Worm (Caenorhabditis elegans) whole organism, young adult: Measurements from ENCODE around the gene F49E12.12.

Source experiments
- C17E4.6 ChIP-seq: fragments of 200-800 bp; sonication (Bioruptor generic); IDR thresholded peaks from 2 replicates; pipeline ENCODE4 v1.3.6; 2022; ENCODE audit warnings: missing genetic modification reagents, missing genetic modification characterization, missing compliant biosample characterization
- ama-1 ChIP-seq, 3 experiments: fragments of 150-350 bp in 1 of 3; sonication (generic microtip) in 2 of 3; optimal IDR thresholded peaks; 2 replicates each; lab custom pipeline; 2014 to 2018; ENCODE audit warnings: missing biosample characterization in 2 of 3, missing genetic modification characterization in 2 of 3, missing genetic modification reagents in 2 of 3
- ceh-79 ChIP-seq: sonication (generic microtip); optimal IDR thresholded peaks from 2 replicates; lab custom pipeline; 2017; ENCODE audit warnings: mild to moderate bottlenecking, missing genetic modification characterization, missing compliant biosample characterization
- let-607 ChIP-seq, 2 experiments: fragments of 200-800 bp in 1 of 2; sonication (Bioruptor generic) in 1 of 2; sonication (generic microtip) in 1 of 2; optimal IDR thresholded peaks; 2 replicates each; lab custom pipeline; 2016 to 2018; ENCODE audit warnings: mild to moderate bottlenecking in 2 of 2, missing compliant biosample characterization in 2 of 2, missing genetic modification characterization in 2 of 2, moderate library complexity in 2 of 2, missing genotype in 1 of 2
- madf-3 ChIP-seq: fragments of 200-800 bp; sonication (Bioruptor generic); IDR thresholded peaks from 2 replicates; pipeline ENCODE4 v1.3.6; 2022; ENCODE audit warnings: missing genetic modification reagents, missing genetic modification characterization, missing compliant biosample characterization
- nhr-90 ChIP-seq: sonication (generic microtip); optimal IDR thresholded peaks from 2 replicates; lab custom pipeline; 2016; ENCODE audit warnings: missing genotype, mild to moderate bottlenecking, missing genetic modification characterization, missing compliant biosample characterization
- pha-4 ChIP-seq: fragments of 150-350 bp; sonication (generic microtip); optimal IDR thresholded peaks from 2 replicates; lab custom pipeline; 2014; ENCODE audit warnings: missing biosample characterization, missing genetic modification reagents, missing genetic modification characterization
- snpc-4 ChIP-seq, 5 experiments: fragments of 150-350 bp in 1 of 5; sonication (generic microtip) in 4 of 5; optimal IDR thresholded peaks; 2 replicates each; lab custom pipeline; 2014 to 2018; ENCODE audit warnings: missing genetic modification characterization in 5 of 5, missing biosample characterization in 3 of 5, antibody characterized with exemption in 2 of 5, mild to moderate bottlenecking in 2 of 5, missing compliant biosample characterization in 2 of 5, missing genotype in 2 of 5, moderate library complexity in 2 of 5, missing genetic modification reagents in 1 of 5
- unc-62 ChIP-seq: fragments of 150-350 bp; optimal IDR thresholded peaks from 2 replicates; lab custom pipeline; 2014; ENCODE audit warnings: missing biosample characterization, missing genetic modification reagents, missing genetic modification characterization
- zfh-2 ChIP-seq: fragments of 200-800 bp; sonication (Bioruptor generic); conservative IDR thresholded peaks from 2 replicates; pipeline ENCODE4 v1.3.6; 2022; ENCODE audit warnings: missing genetic modification reagents, missing genetic modification characterization, missing compliant biosample characterization

- TF ChIP-seq unc-62 (GFP tag; lab: Kevin White, UChicago) (no peak), madf-3 (no peak), C17E4.6 (GFP tag; lab: Robert Waterston, UW) (no peak), snpc-4 (GFP tag; optimal IDR thresholded peaks at IDR 0.05; lab: Kevin White, UChicago) (no peak), snpc-4 (tag; optimal IDR thresholded peaks at IDR 0.05; lab: Kevin White, UChicago) (no peak), nhr-90 (tag; lab: Kevin White, UChicago) (no peak), let-607 (tag; optimal IDR thresholded peaks at IDR 0.05; lab: Kevin White, UChicago) (no peak), ceh-79 (tag; lab: Kevin White, UChicago) (no peak), ama-1 (optimal IDR thresholded peaks at IDR 0.05; lab: Kevin White, UChicago) (no peak), ama-1 (GFP tag; optimal IDR thresholded peaks at IDR 0.05; lab: Kevin White, UChicago) (no peak), pha-4 (tag; lab: Kevin White, UChicago) (no peak), zfh-2 (GFP tag; lab: Robert Waterston, UW) (no peak)
Observed at ce11 chrII:8390751-8391150, 9.5 kb downstream of the F49E12.12 start, which contains the start of gene F49E12.10.
